Fruit fly (Drosophila melanogaster): Measurements from ENCODE around the gene CG17717.

DNA sequence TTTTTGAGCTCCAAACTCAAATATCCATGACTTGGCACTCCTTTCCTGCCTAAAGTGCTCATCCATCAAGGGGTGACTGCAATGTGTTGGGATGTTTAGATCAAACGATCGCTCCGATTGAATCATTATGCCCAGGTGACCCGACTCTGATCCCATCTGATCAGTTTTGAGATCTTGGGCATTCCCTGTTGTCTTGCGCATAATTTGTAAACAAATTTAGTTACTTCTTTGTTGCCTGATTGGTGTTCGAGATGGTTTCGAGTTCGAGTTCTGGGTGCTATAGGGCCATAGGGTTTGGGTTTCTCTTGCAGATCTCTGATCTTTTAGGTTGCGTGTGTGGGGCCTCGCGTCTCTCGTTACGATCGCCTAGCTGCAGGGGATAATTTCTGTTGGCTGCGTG, 23.4 kb downstream of the CG17717 start:
- no peak for TF ChIP-seq Dll (optimal IDR thresholded peaks at IDR 0.05)
- no peak for TF ChIP-seq CG8478 (optimal IDR thresholded peaks at IDR 0.05)
- no peak for TF ChIP-seq EcR (GFP tag; optimal IDR thresholded peaks at IDR 0.05)
